Worm (Caenorhabditis elegans) whole organism, L3 larva: ENCODE data around the gene C03E10.3.

Source experiments
- R02D3.7 ChIP-seq: fragments of 150-350 bp; optimal IDR thresholded peaks from 2 replicates; lab custom pipeline; 2014; ENCODE audit warnings: missing biosample characterization, missing genetic modification characterization
- ZK546.5 ChIP-seq: sonication (generic microtip); optimal IDR thresholded peaks from 2 replicates; lab custom pipeline; 2017; ENCODE audit warnings: missing biosample characterization, missing genetic modification characterization
- aly-2 ChIP-seq: fragments of 150-350 bp; optimal IDR thresholded peaks from 2 replicates; lab custom pipeline; 2014; ENCODE audit warnings: missing biosample characterization, missing genetic modification characterization
- ama-1 ChIP-seq: fragments of 150-350 bp; optimal IDR thresholded peaks from 2 replicates; lab custom pipeline; 2018
- ceh-16 ChIP-seq: sonication (generic microtip); optimal IDR thresholded peaks from 2 replicates; lab custom pipeline; 2017; ENCODE audit warnings: missing biosample characterization, missing genetic modification characterization
- ceh-82 ChIP-seq: fragments of 150-350 bp; optimal IDR thresholded peaks from 2 replicates; lab custom pipeline; 2014; ENCODE audit warnings: missing biosample characterization, missing genetic modification characterization
- ceh-9 ChIP-seq: sonication (generic microtip); optimal IDR thresholded peaks from 2 replicates; lab custom pipeline; 2018; ENCODE audit warnings: missing biosample characterization, missing genetic modification characterization
- daf-12 ChIP-seq: fragments of 150-350 bp; optimal IDR thresholded peaks from 2 replicates; lab custom pipeline; 2014; ENCODE audit warnings: missing biosample characterization, missing genetic modification reagents, missing genetic modification characterization
- elt-2 ChIP-seq: sonication (generic microtip); optimal IDR thresholded peaks from 2 replicates; lab custom pipeline; 2016; ENCODE audit warnings: missing genetic modification reagents, mild to moderate bottlenecking, missing genetic modification characterization, missing compliant biosample characterization
- elt-3 ChIP-seq, 3 experiments: fragments of 150-350 bp in 1 of 3; sonication (generic microtip) in 2 of 3; optimal IDR thresholded peaks; 2 replicates in 2 of 3; 4 replicates in 1 of 3; lab custom pipeline; 2014 to 2017; ENCODE audit warnings: missing biosample characterization in 3 of 3, missing genetic modification characterization in 3 of 3
- fkh-10 ChIP-seq: sonication (generic microtip); optimal IDR thresholded peaks from 2 replicates; lab custom pipeline; 2017; ENCODE audit warnings: missing biosample characterization, missing genetic modification reagents, missing genetic modification characterization
- fkh-2 ChIP-seq: fragments of 150-350 bp; optimal IDR thresholded peaks from 2 replicates; lab custom pipeline; 2014; ENCODE audit warnings: missing biosample characterization, missing genetic modification reagents, missing genetic modification characterization
- fos-1 ChIP-seq: fragments of 150-350 bp; optimal IDR thresholded peaks from 2 replicates; lab custom pipeline; 2014; ENCODE audit warnings: missing biosample characterization, missing genetic modification characterization
- hmg-11 ChIP-seq: sonication (generic microtip); optimal IDR thresholded peaks from 2 replicates; lab custom pipeline; 2016; ENCODE audit warnings: missing genetic modification characterization, missing compliant biosample characterization
- jun-1 ChIP-seq: fragments of 150-350 bp; optimal IDR thresholded peaks from 2 replicates; lab custom pipeline; 2014; ENCODE audit warnings: missing biosample characterization, missing genetic modification reagents, missing genetic modification characterization
- lin-39 ChIP-seq: fragments of 150-350 bp; optimal IDR thresholded peaks from 2 replicates; lab custom pipeline; 2018; ENCODE audit warnings: missing biosample characterization, missing genetic modification reagents, missing genetic modification characterization
- lsy-12 ChIP-seq: sonication (generic microtip); optimal IDR thresholded peaks from 2 replicates; lab custom pipeline; 2016; ENCODE audit warnings: mild to moderate bottlenecking, missing genetic modification characterization, missing compliant biosample characterization
- mdl-1 ChIP-seq: fragments of 150-350 bp; optimal IDR thresholded peaks from 2 replicates; lab custom pipeline; 2014; ENCODE audit warnings: missing biosample characterization, missing genetic modification characterization
- nfya-1 ChIP-seq: sonication (generic microtip); optimal IDR thresholded peaks from 2 replicates; lab custom pipeline; 2017; ENCODE audit warnings: missing genetic modification characterization, mild to moderate bottlenecking, missing compliant biosample characterization, antibody characterized with exemption, moderate library complexity; ENCODE audit not compliant: insufficient read depth
- nhr-11 ChIP-seq: fragments of 150-350 bp; optimal IDR thresholded peaks from 2 replicates; lab custom pipeline; 2014; ENCODE audit warnings: missing biosample characterization, missing genetic modification characterization
- nhr-23 ChIP-seq: fragments of 150-350 bp; optimal IDR thresholded peaks from 2 replicates; lab custom pipeline; 2014; ENCODE audit warnings: missing biosample characterization, missing genetic modification reagents, missing genetic modification characterization
- nhr-237 ChIP-seq: fragments of 150-350 bp; optimal IDR thresholded peaks from 2 replicates; lab custom pipeline; 2014; ENCODE audit warnings: missing biosample characterization, missing genetic modification characterization
- nhr-25 ChIP-seq: sonication (generic microtip); optimal IDR thresholded peaks from 2 replicates; lab custom pipeline; 2017; ENCODE audit warnings: missing biosample characterization, missing genetic modification characterization
- nhr-28 ChIP-seq: fragments of 150-350 bp; optimal IDR thresholded peaks from 2 replicates; lab custom pipeline; 2014; ENCODE audit warnings: missing biosample characterization, missing genetic modification characterization
- nhr-43 ChIP-seq: sonication (generic microtip); optimal IDR thresholded peaks from 2 replicates; lab custom pipeline; 2016; ENCODE audit warnings: mild to moderate bottlenecking, missing genetic modification characterization, missing compliant biosample characterization; ENCODE audit not compliant: poor library complexity, severe bottlenecking
- nhr-67 ChIP-seq: fragments of 150-350 bp; optimal IDR thresholded peaks from 2 replicates; lab custom pipeline; 2014; ENCODE audit warnings: missing biosample characterization, missing genetic modification characterization
- nhr-76 ChIP-seq: fragments of 150-350 bp; sonication (generic microtip); optimal IDR thresholded peaks from 5 replicates; lab custom pipeline; 2014; ENCODE audit warnings: missing biosample characterization, missing genetic modification characterization
- pha-4 ChIP-seq: fragments of 150-350 bp; optimal IDR thresholded peaks from 2 replicates; lab custom pipeline; 2014; ENCODE audit warnings: missing biosample characterization, missing genetic modification reagents, missing genetic modification characterization
- pqm-1 ChIP-seq: fragments of 150-350 bp; optimal IDR thresholded peaks from 2 replicates; lab custom pipeline; 2017; ENCODE audit warnings: missing biosample characterization, missing genetic modification characterization, inconsistent platforms
- sea-2 ChIP-seq: fragments of 150-350 bp; sonication (generic microtip); optimal IDR thresholded peaks from 4 replicates; lab custom pipeline; 2014; ENCODE audit warnings: missing biosample characterization, missing genetic modification reagents, missing genetic modification characterization
- skn-1 ChIP-seq: fragments of 150-350 bp; optimal IDR thresholded peaks from 2 replicates; lab custom pipeline; 2014; ENCODE audit warnings: missing biosample characterization, missing genetic modification characterization
- snpc-4 ChIP-seq: fragments of 150-350 bp; optimal IDR thresholded peaks from 2 replicates; lab custom pipeline; 2014; ENCODE audit warnings: missing biosample characterization, missing genetic modification characterization
- tbx-2 ChIP-seq: sonication (generic microtip); optimal IDR thresholded peaks from 2 replicates; lab custom pipeline; 2016; ENCODE audit warnings: mild to moderate bottlenecking, missing genetic modification characterization, missing compliant biosample characterization
- unc-39 ChIP-seq: sonication (generic microtip); optimal IDR thresholded peaks from 4 replicates; lab custom pipeline; 2017; ENCODE audit warnings: missing biosample characterization, missing genetic modification characterization
- unc-62 ChIP-seq: fragments of 150-350 bp; sonication (generic microtip); optimal IDR thresholded peaks from 4 replicates; lab custom pipeline; 2014; ENCODE audit warnings: missing biosample characterization, missing genetic modification reagents, missing genetic modification characterization
- ztf-11 ChIP-seq: fragments of 150-350 bp; optimal IDR thresholded peaks from 2 replicates; lab custom pipeline; 2014; ENCODE audit warnings: missing biosample characterization, missing genetic modification characterization
- ztf-4 ChIP-seq: fragments of 150-350 bp; optimal IDR thresholded peaks from 2 replicates; lab custom pipeline; 2014; ENCODE audit warnings: missing biosample characterization, missing genetic modification characterization

The C03E10.3 gene

DNA sequence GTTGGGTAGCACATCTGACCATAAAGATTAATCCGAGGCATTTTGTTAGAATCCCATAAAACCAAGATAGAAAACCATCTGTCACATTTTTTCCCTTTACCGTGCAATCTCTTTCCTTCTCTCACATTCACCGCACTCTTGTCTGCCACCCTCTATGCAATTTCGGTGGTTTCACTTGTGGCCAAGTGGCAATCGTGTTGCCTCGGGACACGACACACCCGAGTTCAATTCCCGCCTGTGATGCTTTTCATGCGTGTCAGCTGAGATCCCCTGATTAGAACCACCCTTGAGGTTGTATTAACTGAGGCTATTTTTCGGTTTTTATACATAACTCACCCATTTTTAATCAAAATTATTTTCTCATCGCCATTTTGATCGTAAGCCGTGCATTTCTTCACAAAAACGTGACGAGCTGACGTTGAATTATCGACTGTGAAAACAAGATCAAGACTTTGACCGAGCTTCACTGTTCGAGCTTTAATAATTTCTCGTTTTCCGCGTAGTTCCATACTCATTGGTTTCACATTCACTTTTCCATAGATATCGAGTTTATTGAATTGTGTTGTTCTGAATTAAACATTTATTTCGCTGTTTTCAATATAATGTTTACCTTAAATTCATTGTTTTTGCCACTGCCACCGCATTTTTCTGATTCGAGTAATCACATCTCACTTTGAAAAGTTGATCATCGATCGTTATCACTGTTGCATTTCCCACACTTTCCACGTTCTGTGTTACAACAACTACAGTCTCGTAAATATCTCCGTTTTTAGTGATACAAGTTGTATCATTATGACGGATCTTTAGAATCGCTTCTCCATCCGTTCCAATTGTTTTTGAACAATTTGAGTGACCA is 28.0 kb downstream of the C03E10.3 start (continued):
- TF ChIP-seq fkh-10 = no peak

DNA sequence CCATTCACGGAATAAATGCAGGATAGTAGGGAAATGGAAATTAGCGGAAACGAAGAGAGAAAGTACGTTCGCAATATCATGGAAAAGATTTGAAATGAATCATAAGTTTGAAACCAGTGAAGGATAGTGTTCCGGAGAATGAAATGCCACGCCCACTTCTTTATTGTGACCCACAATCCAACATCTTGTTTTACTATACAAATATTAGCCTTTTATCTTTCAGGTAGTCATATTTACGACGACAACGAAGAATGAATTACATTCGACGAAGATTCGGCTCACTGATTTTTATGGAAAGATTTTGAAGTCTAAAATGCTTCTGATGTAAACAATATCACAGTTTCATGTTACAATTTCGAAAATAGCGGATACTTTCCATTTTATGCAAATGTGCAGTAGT is 30.6 kb downstream of the C03E10.3 start, which contains the start of gene cutl-18:
Gene cutl-18 (minus strand): TSS at position 101 of the 400 bp plus-strand sequence.
- TF ChIP-seq nhr-25 (tag; lab: Kevin White, UChicago) = no peak
- no peak for TF ChIP-seq nhr-23
- no peak for TF ChIP-seq nfya-1 (tag; lab: Kevin White, UChicago)
- no peak for TF ChIP-seq nhr-76 (tag; lab: Kevin White, UChicago)
- no peak for TF ChIP-seq ztf-11
- TF ChIP-seq lsy-12 = no peak
- TF ChIP-seq unc-39 (tag; lab: Kevin White, UChicago) = no peak
- TF ChIP-seq fkh-2 = no peak
- no peak for TF ChIP-seq pqm-1 (tag; lab: Kevin White, UChicago)
- TF ChIP-seq nhr-11 = no peak
- TF ChIP-seq ceh-9 (tag; lab: Kevin White, UChicago) = no peak
- no peak for TF ChIP-seq ztf-4 (tag; lab: Kevin White, UChicago)
- no peak for TF ChIP-seq ceh-16
- no peak for TF ChIP-seq mdl-1 (tag; lab: Kevin White, UChicago)
- no peak for TF ChIP-seq snpc-4 (tag; lab: Kevin White, UChicago)

- no peak for TF ChIP-seq fos-1
- no peak for TF ChIP-seq sea-2 (GFP tag; lab: Kevin White, UChicago)
- TF ChIP-seq ama-1 (lab: Kevin White, UChicago) = no peak
- no peak for TF ChIP-seq daf-12 (tag; lab: Kevin White, UChicago)
- no peak for TF ChIP-seq lin-39 (tag; lab: Kevin White, UChicago)
- TF ChIP-seq nhr-67 (tag; lab: Kevin White, UChicago) = no peak
- no peak for TF ChIP-seq pqm-1 (tag; lab: Kevin White, UChicago)
- TF ChIP-seq fkh-10 = no peak
- no peak for TF ChIP-seq hmg-11
- no peak for TF ChIP-seq R02D3.7 (tag; lab: Kevin White, UChicago)
- TF ChIP-seq unc-39 (tag; lab: Kevin White, UChicago) = no peak
- no peak for TF ChIP-seq nhr-28 (tag; lab: Kevin White, UChicago)
- no peak for TF ChIP-seq jun-1 (tag; lab: Kevin White, UChicago)
- no peak for TF ChIP-seq tbx-2 (tag; lab: Kevin White, UChicago)
- TF ChIP-seq snpc-4 (tag; lab: Kevin White, UChicago) = no peak
Observed at ce11 chrV:11320860-11321259, 34.6 kb downstream of the C03E10.3 start.

- TF ChIP-seq elt-2 (tag; lab: Kevin White, UChicago) = peak; percentile 8
- TF ChIP-seq ama-1 (lab: Kevin White, UChicago) = no peak
- TF ChIP-seq jun-1 (tag; lab: Kevin White, UChicago) = no peak
- TF ChIP-seq lsy-12 = no peak
- TF ChIP-seq pha-4 (tag; lab: Kevin White, UChicago) = peak; percentile 94
Observed at ce11 chrV:11321719-11322118, 35.5 kb downstream of the C03E10.3 start, which contains the start of gene F47G9.4. TSS of gene F47G9.4 (minus strand) at chrV:11321816.

ce11 chrV:11323720-11324119 is 37.5 kb downstream of the C03E10.3 start, which contains the start of gene str-141:
TSS of gene str-141 (minus strand) at chrV:11323820.
- TF ChIP-seq nhr-25 (tag; lab: Kevin White, UChicago) (no peak), ZK546.5 (tag; lab: Kevin White, UChicago) (no peak), nhr-67 (tag; lab: Kevin White, UChicago) (no peak), aly-2 (tag; lab: Kevin White, UChicago) (no peak), daf-12 (tag; lab: Kevin White, UChicago) (no peak), elt-3 (tag; optimal IDR thresholded peaks at IDR 0.05; lab: Kevin White, UChicago) (no peak), pha-4 (tag; lab: Kevin White, UChicago) (no peak), snpc-4 (tag; lab: Kevin White, UChicago) (no peak), nhr-43 (tag; lab: Kevin White, UChicago) (no peak), R02D3.7 (tag; lab: Kevin White, UChicago) (no peak), ztf-4 (tag; lab: Kevin White, UChicago) (no peak), skn-1 (tag; lab: Kevin White, UChicago) (no peak), fkh-2 (no peak), elt-2 (tag; lab: Kevin White, UChicago) (no peak), ceh-82 (no peak), jun-1 (tag; lab: Kevin White, UChicago) (no peak), nhr-237 (tag; lab: Kevin White, UChicago) (no peak), unc-62 (GFP tag; lab: Kevin White, UChicago) (no peak)
- TF ChIP-seq, all 47 proteins: peak for 0
